Fruit fly (Drosophila melanogaster) whole organism, embryonic: ENCODE results near the gene CG15696.
A peak's percentile ranks its signal among the peaks of the same experiment; 100 is the strongest.

Experiments used
- Atf-2 ChIP-seq: fragments of 200-800 bp; sonication (Bioruptor generic); optimal IDR thresholded peaks from 2 replicates; lab custom pipeline; 2016; ENCODE audit warnings: missing biosample characterization, missing genetic modification characterization
- Bgb ChIP-seq: fragments of 200-800 bp; sonication (Bioruptor generic); IDR thresholded peaks from 2 replicates; pipeline ENCODE4 v1.3.6; 2022; ENCODE audit warnings: missing biosample characterization, missing genetic modification characterization; ENCODE audit not compliant: partially characterized antibody
- CG10209 ChIP-seq: fragments of 200-800 bp; sonication (Bioruptor generic); optimal IDR thresholded peaks from 3 replicates; lab custom pipeline; 2017; ENCODE audit warnings: missing biosample characterization, mild to moderate bottlenecking, missing genetic modification characterization, missing genetic modification reagents
- CG10654 ChIP-seq: fragments of 200-800 bp; sonication (Bioruptor generic); optimal IDR thresholded peaks from 2 replicates; lab custom pipeline; 2016; ENCODE audit warnings: missing biosample characterization, missing genetic modification characterization
- CG11398 ChIP-seq: fragments of 200-800 bp; sonication (Bioruptor generic); optimal IDR thresholded peaks from 2 replicates; lab custom pipeline; 2016; ENCODE audit warnings: missing biosample characterization, missing genetic modification characterization
- CG11696 ChIP-seq: fragments of 200-800 bp; sonication (Bioruptor generic); IDR thresholded peaks from 2 replicates; pipeline ENCODE4 v1.3.6; 2022; ENCODE audit warnings: missing biosample characterization, missing genetic modification characterization
- CG12219 ChIP-seq: fragments of 200-800 bp; sonication (Bioruptor generic); optimal IDR thresholded peaks from 3 replicates; lab custom pipeline; 2018; ENCODE audit warnings: missing biosample characterization, mild to moderate bottlenecking, missing genetic modification characterization
- CG12236 ChIP-seq: fragments of 200-800 bp; sonication (Bioruptor generic); optimal IDR thresholded peaks from 2 replicates; lab custom pipeline; 2016; ENCODE audit warnings: missing biosample characterization, missing genetic modification characterization
- CG12391 ChIP-seq: fragments of 200-800 bp; sonication (Bioruptor generic); optimal IDR thresholded peaks from 3 replicates; lab custom pipeline; 2018; ENCODE audit warnings: missing biosample characterization, mild to moderate bottlenecking, missing genetic modification characterization, moderate library complexity
- CG15601 ChIP-seq: fragments of 200-800 bp; sonication (Bioruptor generic); optimal IDR thresholded peaks from 3 replicates; lab custom pipeline; 2019; ENCODE audit warnings: missing biosample characterization, mild to moderate bottlenecking, missing genetic modification characterization, moderate library complexity
- CG16779 ChIP-seq: fragments of 200-800 bp; sonication (Bioruptor generic); IDR thresholded peaks from 2 replicates; pipeline ENCODE4 v1.3.6; 2022; ENCODE audit warnings: missing biosample characterization, missing genetic modification characterization
- CG17829 ChIP-seq: fragments of 200-800 bp; optimal IDR thresholded peaks from 2 replicates; lab custom pipeline; 2019; ENCODE audit warnings: missing biosample characterization, mild to moderate bottlenecking, missing genetic modification characterization, moderate library complexity
- CG1832 ChIP-seq: fragments of 200-800 bp; sonication (Bioruptor generic); optimal IDR thresholded peaks from 2 replicates; lab custom pipeline; 2017; ENCODE audit warnings: missing biosample characterization, mild to moderate bottlenecking, missing genetic modification characterization, inconsistent platforms
- CG2678 ChIP-seq: fragments of 200-800 bp; sonication (Bioruptor generic); optimal IDR thresholded peaks from 3 replicates; lab custom pipeline; 2019; ENCODE audit warnings: missing biosample characterization, mild to moderate bottlenecking, missing genetic modification characterization, moderate library complexity
- CG31224 ChIP-seq: fragments of 200-800 bp; sonication (Bioruptor generic); IDR thresholded peaks from 2 replicates; pipeline ENCODE4 v1.3.6; 2022; ENCODE audit warnings: missing biosample characterization, missing genetic modification characterization
- CG32772 ChIP-seq: fragments of 200-800 bp; sonication (Bioruptor generic); IDR thresholded peaks from 2 replicates; pipeline ENCODE4 v1.3.6; 2022; ENCODE audit warnings: missing biosample characterization, missing genetic modification characterization
- CG6254 ChIP-seq: fragments of 200-800 bp; sonication (Bioruptor generic); optimal IDR thresholded peaks from 3 replicates; lab custom pipeline; 2017; ENCODE audit warnings: mild to moderate bottlenecking, missing biosample characterization, missing genetic modification reagents, missing genetic modification characterization
- CG6791 ChIP-seq: fragments of 200-800 bp; sonication (Bioruptor generic); IDR thresholded peaks from 3 replicates; pipeline ENCODE4 v1.3.6; 2022; ENCODE audit warnings: missing biosample characterization, missing genetic modification characterization; ENCODE audit not compliant: partially characterized antibody
- CG7745 ChIP-seq: fragments of 200-800 bp; sonication (Bioruptor generic); optimal IDR thresholded peaks from 2 replicates; lab custom pipeline; 2018; ENCODE audit warnings: missing biosample characterization, mild to moderate bottlenecking, missing genetic modification characterization, moderate library complexity
- CG9215 ChIP-seq: fragments of 200-800 bp; sonication (Bioruptor generic); IDR thresholded peaks from 2 replicates; pipeline ENCODE4 v1.3.6; 2022; ENCODE audit warnings: missing biosample characterization, missing genetic modification characterization
- Camta ChIP-seq: fragments of 200-800 bp; sonication (Bioruptor generic); optimal IDR thresholded peaks from 2 replicates; lab custom pipeline; 2016; ENCODE audit warnings: missing biosample characterization, missing genetic modification characterization
- CoRest ChIP-seq: fragments of 200-800 bp; sonication (Bioruptor generic); optimal IDR thresholded peaks from 3 replicates; lab custom pipeline; 2018; ENCODE audit warnings: missing biosample characterization, mild to moderate bottlenecking, missing genetic modification characterization, moderate library complexity
- E2f2 ChIP-seq: fragments of 200-800 bp; sonication (Bioruptor generic); IDR thresholded peaks from 2 replicates; pipeline ENCODE4 v1.3.6; 2022; ENCODE audit warnings: missing biosample characterization, missing genetic modification characterization
- Eip74EF ChIP-seq, 2 experiments: fragments of 200-800 bp in 1 of 2; fragments of >200 bp in 1 of 2; sonication (Bioruptor generic) in 1 of 2; optimal IDR thresholded peaks; 2 replicates each; lab custom pipeline; 2017 to 2019; ENCODE audit warnings: missing biosample characterization in 2 of 2, missing genetic modification characterization in 2 of 2, mild to moderate bottlenecking in 1 of 2, moderate library complexity in 1 of 2
- Fer1 ChIP-seq: fragments of 200-800 bp; sonication (Bioruptor generic); optimal IDR thresholded peaks from 2 replicates; lab custom pipeline; 2017; ENCODE audit warnings: missing biosample characterization, mild to moderate bottlenecking, missing genetic modification characterization
- Gug ChIP-seq: fragments of 200-800 bp; sonication (Bioruptor generic); IDR thresholded peaks from 4 replicates; pipeline ENCODE4 v1.3.6; 2022; ENCODE audit warnings: missing biosample characterization, missing genetic modification characterization
- HLHmδ ChIP-seq: fragments of 200-800 bp; sonication (Bioruptor generic); optimal IDR thresholded peaks from 2 replicates; lab custom pipeline; 2018; ENCODE audit warnings: missing biosample characterization, mild to moderate bottlenecking, missing genetic modification characterization, moderate library complexity
- Hr51 ChIP-seq, 2 experiments: fragments of 200-800 bp; sonication (Bioruptor generic); optimal IDR thresholded peaks; 2 replicates in 1 of 2; 3 replicates in 1 of 2; lab custom pipeline; 2016 to 2018; ENCODE audit warnings: missing biosample characterization in 2 of 2, missing genetic modification characterization in 2 of 2, mild to moderate bottlenecking in 1 of 2, moderate library complexity in 1 of 2
- NFAT ChIP-seq: fragments of 200-800 bp; sonication (Bioruptor generic); IDR thresholded peaks from 2 replicates; pipeline ENCODE4 v1.3.6; 2022; ENCODE audit warnings: missing biosample characterization, missing genetic modification characterization
- Nf-YB ChIP-seq: fragments of 200-800 bp; sonication (Bioruptor generic); optimal IDR thresholded peaks from 3 replicates; lab custom pipeline; 2019; ENCODE audit warnings: missing biosample characterization, mild to moderate bottlenecking, missing genetic modification characterization, moderate library complexity
- PHDP ChIP-seq: fragments of 200-800 bp; sonication (Bioruptor generic); optimal IDR thresholded peaks from 3 replicates; lab custom pipeline; 2018; ENCODE audit warnings: missing biosample characterization, mild to moderate bottlenecking, missing genetic modification characterization, moderate library complexity
- Sin3A ChIP-seq: fragments of >200 bp; optimal IDR thresholded peaks from 2 replicates; lab custom pipeline; 2018
- Sry-δ ChIP-seq: fragments of 200-800 bp; sonication (Bioruptor generic); optimal IDR thresholded peaks from 2 replicates; lab custom pipeline; 2016; ENCODE audit warnings: missing biosample characterization, missing genetic modification characterization
- bowl ChIP-seq: fragments of 200-800 bp; sonication (Bioruptor generic); IDR thresholded peaks from 2 replicates; pipeline ENCODE4 v1.3.6; 2022; ENCODE audit warnings: missing biosample characterization, missing genetic modification characterization
- cad ChIP-seq: fragments of >200 bp; optimal IDR thresholded peaks from 2 replicates; lab custom pipeline; 2017; ENCODE audit warnings: missing biosample characterization, missing genetic modification characterization
- chinmo ChIP-seq: fragments of 200-800 bp; sonication (Bioruptor generic); IDR thresholded peaks from 4 replicates; pipeline ENCODE4 v1.3.6; 2022; ENCODE audit warnings: missing biosample characterization, missing genetic modification characterization; ENCODE audit not compliant: partially characterized antibody
- dm ChIP-seq: fragments of 200-800 bp; sonication (Bioruptor generic); optimal IDR thresholded peaks from 3 replicates; lab custom pipeline; 2016; ENCODE audit warnings: missing biosample characterization, missing genetic modification characterization
- dysf ChIP-seq: fragments of 200-800 bp; sonication (Bioruptor generic); IDR thresholded peaks from 3 replicates; pipeline ENCODE4 v1.3.6; 2022; ENCODE audit warnings: missing biosample characterization, missing genetic modification characterization
- emc ChIP-seq: fragments of 200-800 bp; sonication (Bioruptor generic); optimal IDR thresholded peaks from 2 replicates; lab custom pipeline; 2016; ENCODE audit warnings: missing biosample characterization, missing genetic modification characterization
- ewg ChIP-seq: fragments of 200-800 bp; sonication (Bioruptor generic); optimal IDR thresholded peaks from 3 replicates; lab custom pipeline; 2017; ENCODE audit warnings: mild to moderate bottlenecking, missing biosample characterization, missing genetic modification reagents, missing genetic modification characterization
- fd64A ChIP-seq: fragments of 200-800 bp; sonication (Bioruptor generic); optimal IDR thresholded peaks from 3 replicates; lab custom pipeline; 2018; ENCODE audit warnings: missing biosample characterization, mild to moderate bottlenecking, missing genetic modification characterization
- gcm2 ChIP-seq: fragments of 200-800 bp; sonication (Bioruptor generic); optimal IDR thresholded peaks from 2 replicates; lab custom pipeline; 2016; ENCODE audit warnings: missing biosample characterization, missing genetic modification characterization
- her ChIP-seq: fragments of 200-800 bp; sonication (Bioruptor generic); optimal IDR thresholded peaks from 2 replicates; lab custom pipeline; 2016; ENCODE audit warnings: missing biosample characterization, missing genetic modification characterization
- jumu ChIP-seq: fragments of 200-800 bp; sonication (Bioruptor generic); optimal IDR thresholded peaks from 3 replicates; lab custom pipeline; 2016; ENCODE audit warnings: missing biosample characterization, missing genetic modification characterization
- lab ChIP-seq: fragments of 200-800 bp; sonication (Bioruptor generic); optimal IDR thresholded peaks from 3 replicates; lab custom pipeline; 2017; ENCODE audit warnings: missing biosample characterization, missing genetic modification characterization, mild to moderate bottlenecking, moderate library complexity, missing genetic modification reagents
- oc ChIP-seq: fragments of 200-800 bp; sonication (Bioruptor generic); optimal IDR thresholded peaks from 2 replicates; lab custom pipeline; 2018; ENCODE audit warnings: missing biosample characterization, mild to moderate bottlenecking, missing genetic modification characterization, moderate library complexity
- rib ChIP-seq: fragments of 200-800 bp; sonication (Bioruptor generic); IDR thresholded peaks from 2 replicates; pipeline ENCODE4 v1.3.6; 2022; ENCODE audit warnings: missing biosample characterization, missing genetic modification characterization
- trh ChIP-seq: fragments of 200-800 bp; sonication (Bioruptor generic); optimal IDR thresholded peaks from 2 replicates; lab custom pipeline; 2016; ENCODE audit warnings: missing biosample characterization, missing genetic modification characterization
- ttk ChIP-seq: fragments of 200-800 bp; sonication (Bioruptor generic); IDR thresholded peaks from 2 replicates; pipeline ENCODE4 v2.1.2; 2022; ENCODE audit warnings: missing biosample characterization, missing genetic modification characterization
- tx ChIP-seq: fragments of 200-800 bp; sonication (Bioruptor generic); optimal IDR thresholded peaks from 2 replicates; lab custom pipeline; 2016; ENCODE audit warnings: missing biosample characterization, missing genetic modification characterization

The CG15696 gene

dm6 chr3R:20823704-20824454 lies 23.0 kb upstream of the CG15696 start, which contains the start of gene CG17272 (continued):
- TF ChIP-seq HLHmδ (GFP tag; lab: Kevin White, UChicago) (no peak), lab (no peak), CG1832 (GFP tag; lab: Kevin White, UChicago) (no peak), CoRest (tag; lab: Kevin White, UChicago) (peak; percentile 70), fd64A (GFP tag; lab: Kevin White, UChicago) (no peak), CG12236 (no peak), dm (GFP tag; lab: Kevin White, UChicago) (no peak), CG17829 (tag; lab: Kevin White, UChicago) (peak; percentile 9), emc (GFP tag; lab: Kevin White, UChicago) (no peak), CG31224 (GFP tag; lab: Robert Waterston, UW) (no peak), CG6254 (peak; percentile 63), NFAT (GFP tag; lab: Robert Waterston, UW) (no peak), CG7745 (tag; lab: Kevin White, UChicago) (no peak), dysf (GFP tag; lab: Robert Waterston, UW) (no peak), trh (GFP tag; lab: Kevin White, UChicago) (no peak), Gug (GFP tag; lab: Robert Waterston, UW) (no peak), CG10654 (GFP tag; lab: Kevin White, UChicago) (no peak), Sry-δ (GFP tag; lab: Kevin White, UChicago) (peak; percentile 4), CG11398 (GFP tag; lab: Kevin White, UChicago) (no peak), CG12391 (tag; lab: Kevin White, UChicago) (peak; percentile 12), Fer1 (no peak), Nf-YB (GFP tag; lab: Kevin White, UChicago) (no peak), Hr51 (GFP tag; optimal IDR thresholded peaks at IDR 0.05; lab: Kevin White, UChicago) (no peak), ewg (no peak), E2f2 (GFP tag; lab: Robert Waterston, UW) (peak; percentile 71), CG15601 (peak; percentile 39), rib (GFP tag; lab: Robert Waterston, UW) (no peak), CG10209 (GFP tag; lab: Kevin White, UChicago) (no peak), Bgb (GFP tag; lab: Robert Waterston, UW) (no peak), CG12219 (GFP tag; lab: Kevin White, UChicago) (no peak), PHDP (no peak), gcm2 (GFP tag; lab: Kevin White, UChicago) (no peak), Eip74EF (GFP tag; optimal IDR thresholded peaks at IDR 0.05; lab: Kevin White, UChicago) (no peak), oc (tag; lab: Kevin White, UChicago) (no peak), bowl (GFP tag; lab: Robert Waterston, UW) (no peak), Sin3A (lab: Kevin White, UChicago) (no peak), tx (no peak), CG2678 (tag; lab: Kevin White, UChicago) (no peak), Atf-2 (GFP tag; lab: Kevin White, UChicago) (no peak), cad (no peak), CG6791 (GFP tag; lab: Robert Waterston, UW) (no peak), CG9215 (GFP tag; lab: Robert Waterston, UW) (no peak), her (GFP tag; lab: Kevin White, UChicago) (no peak), chinmo (GFP tag; lab: Robert Waterston, UW) (no peak), jumu (GFP tag; lab: Kevin White, UChicago) (no peak), ttk (GFP tag; lab: Robert Waterston, UW) (no peak), Camta (GFP tag; lab: Kevin White, UChicago) (no peak), CG32772 (no peak), CG11696 (GFP tag; lab: Robert Waterston, UW) (no peak), CG16779 (no peak)
